Worm (Caenorhabditis elegans) whole organism, L4 larva: ENCODE results near the gene exos-4.2.

Experiments
- D1046.2 ChIP-seq: fragments of 200-800 bp; sonication (Bioruptor generic); IDR thresholded peaks from 2 replicates; pipeline ENCODE4 v1.3.6; 2022; ENCODE audit warnings: missing genetic modification characterization, missing compliant biosample characterization
- F44E2.7 ChIP-seq: fragments of 200-800 bp; sonication (Bioruptor generic); IDR thresholded peaks from 2 replicates; pipeline ENCODE4 v2.1.2; 2022; ENCODE audit warnings: missing genetic modification characterization, missing compliant biosample characterization
- T20F7.1 ChIP-seq: fragments of 200-800 bp; sonication (Bioruptor generic); optimal IDR thresholded peaks from 2 replicates; lab custom pipeline; 2018; ENCODE audit warnings: mild to moderate bottlenecking, missing genetic modification characterization, missing compliant biosample characterization
- T26A8.4 ChIP-seq: fragments of 200-800 bp; sonication (Bioruptor generic); IDR thresholded peaks from 2 replicates; pipeline ENCODE4 v1.3.6; 2022; ENCODE audit warnings: missing genetic modification characterization, missing compliant biosample characterization
- Y48G9A.11 ChIP-seq: fragments of 200-800 bp; sonication (Bioruptor generic); IDR thresholded peaks from 2 replicates; pipeline ENCODE4 v1.3.6; 2022; ENCODE audit warnings: missing genetic modification reagents, missing genetic modification characterization, missing compliant biosample characterization
- Y75B8A.6 ChIP-seq: fragments of 200-800 bp; sonication (Bioruptor generic); IDR thresholded peaks from 2 replicates; pipeline ENCODE4 v1.3.6; 2022; ENCODE audit warnings: missing genetic modification reagents, missing genetic modification characterization, missing compliant biosample characterization
- ZK337.2 ChIP-seq: fragments of 200-800 bp; sonication (Bioruptor generic); IDR thresholded peaks from 2 replicates; pipeline ENCODE4 v1.3.6; 2022; ENCODE audit warnings: missing genetic modification reagents, missing genetic modification characterization, missing compliant biosample characterization
- aha-1 ChIP-seq: fragments of 150-350 bp; peaks from one replicate; lab custom pipeline; 2014; ENCODE audit warnings: missing biosample characterization, missing genetic modification characterization
- aly-2 ChIP-seq: sonication (generic microtip); optimal IDR thresholded peaks from 2 replicates; lab custom pipeline; 2018; ENCODE audit warnings: missing biosample characterization, missing genetic modification characterization
- ceh-20 ChIP-seq: fragments of 200-800 bp; sonication (Bioruptor generic); IDR thresholded peaks from 2 replicates; pipeline ENCODE4 v1.3.6; 2022; ENCODE audit warnings: missing genetic modification reagents, missing genetic modification characterization, missing compliant biosample characterization
- ceh-62 ChIP-seq: sonication (generic microtip); optimal IDR thresholded peaks from 2 replicates; lab custom pipeline; 2017; ENCODE audit warnings: missing biosample characterization, missing genetic modification characterization
- ceh-82 ChIP-seq: sonication (generic microtip); optimal IDR thresholded peaks from 2 replicates; lab custom pipeline; 2017; ENCODE audit warnings: missing biosample characterization, missing genetic modification characterization
- ces-1 ChIP-seq: fragments of 150-350 bp; sonication (generic microtip); optimal IDR thresholded peaks from 4 replicates; lab custom pipeline; 2014; ENCODE audit warnings: missing biosample characterization, missing genetic modification reagents, missing genetic modification characterization
- cey-2 ChIP-seq: sonication (generic microtip); optimal IDR thresholded peaks from 3 replicates; lab custom pipeline; 2017; ENCODE audit warnings: missing genetic modification characterization, mild to moderate bottlenecking, missing compliant biosample characterization, antibody characterized with exemption, borderline replicate concordance; ENCODE audit not compliant: insufficient read depth
- ctbp-1 ChIP-seq: fragments of 200-800 bp; sonication (Bioruptor generic); IDR thresholded peaks from 2 replicates; pipeline ENCODE4 v1.3.6; 2022; ENCODE audit warnings: missing genetic modification reagents, missing genetic modification characterization, missing compliant biosample characterization
- daf-19 ChIP-seq: fragments of 200-800 bp; sonication (Bioruptor generic); conservative IDR thresholded peaks from 2 replicates; pipeline ENCODE4 v1.3.6; 2022; ENCODE audit warnings: missing genetic modification characterization, missing compliant biosample characterization
- dmd-6 ChIP-seq: fragments of 200-800 bp; sonication (Bioruptor generic); IDR thresholded peaks from 2 replicates; pipeline ENCODE4 v1.3.6; 2022; ENCODE audit warnings: missing genetic modification reagents, missing genetic modification characterization, missing compliant biosample characterization
- dve-1 ChIP-seq: sonication (generic microtip); optimal IDR thresholded peaks from 2 replicates; lab custom pipeline; 2017; ENCODE audit warnings: antibody characterized with exemption, mild to moderate bottlenecking, missing genetic modification characterization, missing compliant biosample characterization; ENCODE audit not compliant: insufficient read depth
- egl-27 ChIP-seq: sonication (generic microtip); optimal IDR thresholded peaks from 3 replicates; lab custom pipeline; 2017; ENCODE audit warnings: missing biosample characterization, missing genetic modification reagents, missing genetic modification characterization
- fos-1 ChIP-seq: fragments of 150-350 bp; optimal IDR thresholded peaks from 2 replicates; lab custom pipeline; 2014; ENCODE audit warnings: missing biosample characterization, missing genetic modification characterization
- hlh-11 ChIP-seq: fragments of 200-800 bp; sonication (Bioruptor generic); optimal IDR thresholded peaks from 2 replicates; lab custom pipeline; 2018; ENCODE audit warnings: mild to moderate bottlenecking, missing genetic modification characterization, missing compliant biosample characterization
- hmg-1.1 ChIP-seq: fragments of 200-800 bp; sonication (Bioruptor generic); IDR thresholded peaks from 2 replicates; pipeline ENCODE4 v1.3.6; 2022; ENCODE audit warnings: missing genetic modification reagents, missing genetic modification characterization, missing compliant biosample characterization
- lim-7 ChIP-seq: fragments of 200-800 bp; sonication (Bioruptor generic); IDR thresholded peaks from 2 replicates; pipeline ENCODE4 v1.3.6; 2022; ENCODE audit warnings: missing genetic modification characterization, missing compliant biosample characterization
- lin-15B ChIP-seq: fragments of 150-350 bp; sonication (generic microtip); optimal IDR thresholded peaks from 3 replicates; lab custom pipeline; 2014; ENCODE audit warnings: missing biosample characterization, missing genetic modification characterization
- lin-39 ChIP-seq: fragments of 150-350 bp; optimal IDR thresholded peaks from 2 replicates; lab custom pipeline; 2014; ENCODE audit warnings: missing biosample characterization, missing genetic modification reagents, missing genetic modification characterization
- lsy-2 ChIP-seq, 2 experiments: fragments of 150-350 bp in 1 of 2; sonication (generic microtip) in 1 of 2; optimal IDR thresholded peaks; 2 replicates each; lab custom pipeline; 2014 to 2017; ENCODE audit warnings: missing biosample characterization in 2 of 2, missing genetic modification characterization in 2 of 2
- mdl-1 ChIP-seq, 2 experiments: fragments of 150-350 bp in 1 of 2; sonication (generic microtip) in 1 of 2; optimal IDR thresholded peaks; 2 replicates each; lab custom pipeline; 2014 to 2017; ENCODE audit warnings: missing biosample characterization in 2 of 2, missing genetic modification characterization in 2 of 2
- mep-1 ChIP-seq: fragments of 150-350 bp; sonication (generic microtip); optimal IDR thresholded peaks from 3 replicates; lab custom pipeline; 2014; ENCODE audit warnings: missing biosample characterization, missing genetic modification characterization
- mes-2 ChIP-seq: sonication (generic microtip); optimal IDR thresholded peaks from 2 replicates; lab custom pipeline; 2016; ENCODE audit warnings: missing genotype, mild to moderate bottlenecking, missing genetic modification characterization, missing compliant biosample characterization; ENCODE audit not compliant: poor library complexity, severe bottlenecking
- nhr-28 ChIP-seq: fragments of 150-350 bp; optimal IDR thresholded peaks from 2 replicates; lab custom pipeline; 2014; ENCODE audit warnings: missing biosample characterization, missing genetic modification characterization
- nhr-48 ChIP-seq: sonication (generic microtip); optimal IDR thresholded peaks from 2 replicates; lab custom pipeline; 2016; ENCODE audit warnings: mild to moderate bottlenecking, missing genetic modification characterization, missing compliant biosample characterization
- nhr-6 ChIP-seq: fragments of 150-350 bp; optimal IDR thresholded peaks from 2 replicates; lab custom pipeline; 2014; ENCODE audit warnings: missing biosample characterization, missing genetic modification characterization
- pha-4 ChIP-seq, 2 experiments: fragments of 150-350 bp in 1 of 2; fragments of 200-800 bp in 1 of 2; sonication (Bioruptor generic) in 1 of 2; IDR thresholded peaks in 1 of 2; optimal IDR thresholded peaks in 1 of 2; 2 replicates each; pipeline versions ENCODE4 v1.3.6 to Lab custom; 2014 to 2022; ENCODE audit warnings: missing genetic modification characterization in 2 of 2, missing genetic modification reagents in 2 of 2, missing biosample characterization in 1 of 2, missing compliant biosample characterization in 1 of 2
- pqm-1 ChIP-seq: sonication (generic microtip); optimal IDR thresholded peaks from 2 replicates; lab custom pipeline; 2017; ENCODE audit warnings: missing biosample characterization, missing genetic modification characterization
- sdz-12 ChIP-seq: fragments of 200-800 bp; sonication (Bioruptor generic); optimal IDR thresholded peaks from 2 replicates; lab custom pipeline; 2018; ENCODE audit warnings: mild to moderate bottlenecking, missing genetic modification characterization, missing compliant biosample characterization
- set-16 ChIP-seq: fragments of 200-800 bp; sonication (Bioruptor generic); IDR thresholded peaks from 2 replicates; pipeline ENCODE4 v1.3.6; 2022; ENCODE audit warnings: missing genetic modification reagents, missing genetic modification characterization, missing compliant biosample characterization
- skn-1 ChIP-seq: fragments of 150-350 bp; optimal IDR thresholded peaks from 2 replicates; lab custom pipeline; 2014; ENCODE audit warnings: missing biosample characterization, missing genetic modification characterization
- snpc-1.2 ChIP-seq: fragments of 200-800 bp; sonication (Bioruptor generic); IDR thresholded peaks from 2 replicates; pipeline ENCODE4 v1.3.6; 2022; ENCODE audit warnings: missing genetic modification reagents, missing genetic modification characterization, missing compliant biosample characterization
- spr-3 ChIP-seq: fragments of 200-800 bp; sonication (Bioruptor generic); optimal IDR thresholded peaks from 2 replicates; lab custom pipeline; 2018; ENCODE audit warnings: mild to moderate bottlenecking, missing genetic modification characterization, missing compliant biosample characterization
- tag-97 ChIP-seq: fragments of 200-800 bp; sonication (Bioruptor generic); IDR thresholded peaks from 2 replicates; pipeline ENCODE4 v1.3.6; 2022; ENCODE audit warnings: missing genetic modification characterization, missing compliant biosample characterization
- unc-39 ChIP-seq: sonication (generic microtip); optimal IDR thresholded peaks from 2 replicates; lab custom pipeline; 2017; ENCODE audit warnings: missing biosample characterization, missing genetic modification characterization
- unc-62 ChIP-seq, 3 experiments: fragments of 150-350 bp in 1 of 3; sonication (generic microtip); optimal IDR thresholded peaks in 2 of 3; peaks in 1 of 3; 1 replicate in 1 of 3; 2 replicates in 2 of 3; lab custom pipeline; 2014 to 2017; ENCODE audit warnings: missing biosample characterization in 3 of 3, missing genetic modification characterization in 3 of 3, missing genetic modification reagents in 3 of 3, missing genotype in 1 of 3
- zag-1 ChIP-seq: fragments of 150-350 bp; optimal IDR thresholded peaks from 2 replicates; lab custom pipeline; 2014; ENCODE audit warnings: missing biosample characterization, missing genetic modification characterization
- zip-11 ChIP-seq: fragments of 200-800 bp; sonication (Bioruptor generic); IDR thresholded peaks from 2 replicates; pipeline ENCODE4 v1.3.6; 2022; ENCODE audit warnings: missing genetic modification characterization, missing compliant biosample characterization

exos-4.2 gene

ce11 chrIII:901600-902250, 41.7 kb downstream of the exos-4.2 start (continued):
- TF ChIP-seq aly-2 (tag; lab: Kevin White, UChicago) (no peak), dmd-6 (GFP tag; lab: Robert Waterston, UW) (peak; percentile 54), daf-19 (GFP tag; lab: Robert Waterston, UW) (0 out of 2 replicates have a peak, but pooled peaks have one; percentile 34), dve-1 (tag; lab: Kevin White, UChicago) (peak; percentile 27), ces-1 (GFP tag; lab: Kevin White, UChicago) (no peak), mes-2 (tag; lab: Kevin White, UChicago) (peak; percentile 26), nhr-48 (tag; lab: Kevin White, UChicago) (peak; percentile 14), lsy-2 (tag; optimal IDR thresholded peaks at IDR 0.05; lab: Kevin White, UChicago) (peak in 1 of 2 experiments; percentile 33), aha-1 (peak; percentile 98), F44E2.7 (GFP tag; lab: Robert Waterston, UW) (no peak), nhr-28 (peak; percentile 5), pqm-1 (tag; lab: Kevin White, UChicago) (peak; percentile 19), lin-15B (no peak), unc-62 (GFP tag; optimal IDR thresholded peaks at IDR 0.05 in 1 of 2; lab: Kevin White, UChicago) (peak in 1 of 2 experiments; percentile 87), unc-62 (tag; optimal IDR thresholded peaks at IDR 0.05; lab: Kevin White, UChicago) (no peak), D1046.2 (GFP tag; lab: Robert Waterston, UW) (no peak), spr-3 (GFP tag; lab: Kevin White, UChicago) (no peak), T20F7.1 (GFP tag; lab: Kevin White, UChicago) (no peak), Y48G9A.11 (GFP tag; lab: Robert Waterston, UW) (peak; percentile 20; the same call in 1 of the 2 replicates), Y75B8A.6 (GFP tag; lab: Robert Waterston, UW) (no peak), ceh-20 (GFP tag; lab: Robert Waterston, UW) (no peak), sdz-12 (GFP tag; lab: Kevin White, UChicago) (no peak), fos-1 (tag; lab: Kevin White, UChicago) (no peak)

DNA sequence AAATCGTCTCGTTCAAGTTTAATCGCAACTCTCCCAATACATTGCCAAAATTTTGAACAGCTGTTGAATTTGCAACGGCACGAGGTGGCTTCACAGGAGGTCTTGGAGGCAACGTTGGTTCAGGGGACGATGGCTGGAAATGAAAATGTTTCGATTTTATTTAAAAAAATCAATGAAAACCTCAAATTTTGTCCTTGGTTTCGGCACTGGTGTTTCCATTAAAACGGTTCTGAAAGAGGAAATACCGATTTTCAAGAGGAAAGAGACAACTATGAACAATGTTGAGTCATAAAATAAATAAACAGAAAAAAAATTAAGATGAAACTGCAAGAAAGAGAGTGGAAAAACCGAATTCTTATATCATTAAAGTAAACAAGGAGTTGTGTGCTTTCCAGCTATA, 47.3 kb downstream of the exos-4.2 start, which contains the start of gene F23H11.4:
TSS of gene F23H11.4 (minus strand) at position 229 of the 400 bp plus-strand sequence.
- no peak for TF ChIP-seq cey-2 (tag; lab: Kevin White, UChicago)
- TF ChIP-seq aha-1: peak; percentile 73
- TF ChIP-seq hmg-1.1: no peak
- no peak for TF ChIP-seq zip-11 (GFP tag; lab: Robert Waterston, UW)

DNA sequence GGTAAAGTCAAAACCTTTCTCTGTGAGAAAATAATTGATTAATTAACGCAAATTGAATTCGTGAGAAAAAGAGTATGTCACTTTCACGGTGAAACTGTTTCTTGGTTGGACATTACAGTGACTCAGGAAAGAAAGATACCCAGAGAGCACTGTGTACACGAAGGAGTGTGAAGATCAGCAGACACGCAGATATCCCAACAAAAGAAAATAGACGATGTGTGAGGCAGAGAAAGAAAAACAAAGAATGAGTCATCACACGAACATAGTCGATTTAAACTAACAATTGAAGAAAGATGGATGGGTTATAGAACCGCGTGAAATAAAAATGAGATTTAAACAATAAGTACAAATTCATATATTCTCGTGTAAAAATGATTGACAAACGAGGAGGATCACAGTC, 48.0 kb downstream of the exos-4.2 start:
- TF ChIP-seq hmg-1.1 (no peak), lin-39 (tag; lab: Kevin White, UChicago) (no peak), ceh-20 (GFP tag; lab: Robert Waterston, UW) (no peak), pha-4 (GFP tag; IDR thresholded peaks at IDR 0.05; lab: Robert Waterston, UW) (no peak), pha-4 (tag; optimal IDR thresholded peaks at IDR 0.05; lab: Kevin White, UChicago) (no peak), hlh-11 (tag; lab: Kevin White, UChicago) (no peak), zag-1 (tag; lab: Kevin White, UChicago) (no peak), lim-7 (no peak), sdz-12 (GFP tag; lab: Kevin White, UChicago) (no peak), unc-62 (GFP tag; optimal IDR thresholded peaks at IDR 0.05 in 1 of 2; lab: Kevin White, UChicago) (peak in 1 of 2 experiments; percentile 95), unc-62 (tag; optimal IDR thresholded peaks at IDR 0.05; lab: Kevin White, UChicago) (no peak), ceh-62 (tag; lab: Kevin White, UChicago) (no peak), tag-97 (GFP tag; lab: Robert Waterston, UW) (no peak), skn-1 (no peak), ZK337.2 (GFP tag; lab: Robert Waterston, UW) (no peak), set-16 (GFP tag; lab: Robert Waterston, UW) (no peak), nhr-6 (tag; lab: Kevin White, UChicago) (peak; percentile 62), unc-39 (tag; lab: Kevin White, UChicago) (no peak), T26A8.4 (GFP tag; lab: Robert Waterston, UW) (peak; percentile 46; the same call in 1 of the 2 replicates), mdl-1 (tag; optimal IDR thresholded peaks at IDR 0.05; lab: Kevin White, UChicago) (no peak), mes-2 (tag; lab: Kevin White, UChicago) (peak; percentile 9), T20F7.1 (GFP tag; lab: Kevin White, UChicago) (no peak), mep-1 (tag; lab: Kevin White, UChicago) (peak; percentile 22), ces-1 (GFP tag; lab: Kevin White, UChicago) (no peak), ceh-82 (no peak), Y75B8A.6 (GFP tag; lab: Robert Waterston, UW) (no peak), snpc-1.2 (no peak), egl-27 (no peak), ctbp-1 (no peak), aly-2 (tag; lab: Kevin White, UChicago) (no peak)
